Fruit fly (Drosophila melanogaster) whole organism, prepupa: ENCODE results near the gene CG17839.

Experiments used
- CG34406 ChIP-seq: fragments of 200-800 bp; sonication (Bioruptor generic); optimal IDR thresholded peaks from 3 replicates; lab custom pipeline; 2016; ENCODE audit warnings: missing biosample characterization, missing genetic modification characterization
- OdsH ChIP-seq: fragments of 200-800 bp; sonication (Bioruptor generic); optimal IDR thresholded peaks from 3 replicates; lab custom pipeline; 2016; ENCODE audit warnings: missing biosample characterization, missing genetic modification characterization
- vri ChIP-seq: fragments of 200-800 bp; sonication (Bioruptor generic); optimal IDR thresholded peaks from 3 replicates; lab custom pipeline; 2016; ENCODE audit warnings: missing biosample characterization, mild to moderate bottlenecking, missing genetic modification characterization

DNA sequence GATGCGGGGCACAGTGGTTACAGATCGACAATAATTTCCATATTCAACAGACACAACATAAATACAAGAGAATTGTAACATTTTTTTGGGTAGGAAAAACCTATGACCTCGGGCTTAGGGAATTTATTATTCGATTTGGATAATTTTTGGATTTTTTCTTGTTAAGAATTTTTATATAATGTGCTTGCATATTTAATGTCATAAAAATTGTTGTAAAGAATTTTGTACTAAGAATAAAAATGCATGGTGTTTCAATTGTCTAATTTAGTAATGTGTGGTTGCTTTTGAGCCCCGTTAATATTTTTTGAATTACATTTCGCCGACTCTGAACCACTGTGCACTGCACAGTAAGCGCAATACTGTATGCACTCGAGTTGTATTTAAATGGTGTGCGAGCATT is 11.7 kb downstream of the CG17839 start:
- TF ChIP-seq vri (GFP tag; lab: Kevin White, UChicago) (no peak), CG34406 (GFP tag; lab: Kevin White, UChicago) (no peak), OdsH (peak; percentile 24)
